Worm (Caenorhabditis elegans) whole organism, early embryonic: ENCODE results near the gene pir-2.

Source experiments
- B0310.2 ChIP-seq: sonication (generic microtip); optimal IDR thresholded peaks from 2 replicates; lab custom pipeline; 2016; ENCODE audit warnings: mild to moderate bottlenecking, missing genetic modification characterization, missing compliant biosample characterization
- aly-1 ChIP-seq: sonication (generic microtip); optimal IDR thresholded peaks from 2 replicates; lab custom pipeline; 2016; ENCODE audit warnings: missing genetic modification characterization, missing compliant biosample characterization
- ama-1 ChIP-seq: fragments of 150-350 bp; optimal IDR thresholded peaks from 2 replicates; lab custom pipeline; 2014
- ceh-13 ChIP-seq: fragments of 200-800 bp; sonication (Bioruptor generic); optimal IDR thresholded peaks from 2 replicates; lab custom pipeline; 2018; ENCODE audit warnings: mild to moderate bottlenecking, missing genetic modification characterization, missing compliant biosample characterization
- ceh-36 ChIP-seq: sonication (generic microtip); optimal IDR thresholded peaks from 2 replicates; lab custom pipeline; 2016; ENCODE audit warnings: missing genetic modification characterization, inconsistent platforms, missing compliant biosample characterization
- hmbx-1 ChIP-seq: sonication (generic microtip); optimal IDR thresholded peaks from 2 replicates; lab custom pipeline; 2016; ENCODE audit warnings: mild to moderate bottlenecking, missing genetic modification characterization, missing compliant biosample characterization
- hmg-4 ChIP-seq: fragments of 200-800 bp; sonication (Bioruptor generic); optimal IDR thresholded peaks from 2 replicates; lab custom pipeline; 2018; ENCODE audit warnings: mild to moderate bottlenecking, missing genetic modification characterization, missing compliant biosample characterization
- hnd-1 ChIP-seq: sonication (generic microtip); optimal IDR thresholded peaks from 2 replicates; lab custom pipeline; 2016; ENCODE audit warnings: missing genetic modification characterization, missing compliant biosample characterization
- pes-1 ChIP-seq: fragments of 200-800 bp; sonication (Bioruptor generic); IDR thresholded peaks from 2 replicates; pipeline ENCODE4 v1.3.6; 2022; ENCODE audit warnings: missing genetic modification reagents, missing genetic modification characterization, missing compliant biosample characterization
- scrt-1 ChIP-seq: fragments of 200-800 bp; sonication (Bioruptor generic); IDR thresholded peaks from 2 replicates; pipeline ENCODE4 v1.3.6; 2022; ENCODE audit warnings: missing genetic modification characterization, missing compliant biosample characterization
- sea-1 ChIP-seq: fragments of 200-800 bp; sonication (Bioruptor generic); conservative IDR thresholded peaks from 2 replicates; pipeline ENCODE4 v1.3.6; 2022; ENCODE audit warnings: missing genetic modification characterization, missing compliant biosample characterization
- tbx-11 ChIP-seq: fragments of 200-800 bp; sonication (Bioruptor generic); IDR thresholded peaks from 2 replicates; pipeline ENCODE4 v1.3.6; 2022; ENCODE audit warnings: missing genetic modification characterization, missing compliant biosample characterization
- tbx-37 ChIP-seq: fragments of 200-800 bp; sonication (Bioruptor generic); conservative IDR thresholded peaks from 2 replicates; pipeline ENCODE4 v1.3.6; 2022; ENCODE audit warnings: missing genetic modification reagents, missing genetic modification characterization, missing compliant biosample characterization
- tra-4 ChIP-seq: sonication (generic microtip); optimal IDR thresholded peaks from 2 replicates; lab custom pipeline; 2017; ENCODE audit warnings: missing genetic modification characterization, missing compliant biosample characterization

The pir-2 gene

DNA sequence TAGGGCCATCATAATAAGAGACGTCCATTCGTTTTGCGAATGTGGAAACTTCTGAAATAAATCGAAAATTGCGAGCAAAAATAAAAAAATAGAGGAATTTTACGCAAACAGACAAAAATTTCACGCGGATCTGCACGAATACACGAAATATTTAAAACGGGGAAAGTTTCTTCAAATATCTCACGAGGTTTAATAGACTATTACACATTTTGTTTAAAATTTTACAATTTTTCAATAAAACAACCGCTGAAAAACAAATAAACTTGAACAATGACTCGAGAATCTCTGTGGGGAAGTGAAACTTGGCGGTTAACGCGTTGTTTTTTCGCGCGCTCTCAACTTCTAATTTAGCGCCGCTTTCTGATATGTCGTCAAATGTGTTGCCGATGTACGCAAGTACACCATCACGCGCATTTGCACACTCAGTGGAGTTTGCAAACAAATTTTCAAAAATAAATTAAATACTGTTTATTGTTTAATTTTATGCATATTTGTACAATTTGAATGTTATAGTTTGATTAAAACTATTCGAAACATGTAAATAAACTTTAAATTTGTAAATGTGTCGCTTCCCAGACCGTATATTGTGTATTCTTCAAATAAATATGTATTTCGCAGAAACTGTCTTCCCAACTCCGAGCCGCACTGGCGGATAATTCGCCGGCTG lies 50.2 kb downstream of the pir-2 start, which contains the start of the genes gpr-2 and rgr-1:
Gene gpr-2 (minus strand): TSS at position 51 of the 667 bp plus-strand sequence.
Gene rgr-1 (plus strand): TSS at position 617 of the 667 bp plus-strand sequence.
- no peak for TF ChIP-seq ama-1 (lab: Kevin White, UChicago)
- TF ChIP-seq hnd-1, result no peak
- TF ChIP-seq tbx-11 (GFP tag; lab: Robert Waterston, UW), result no peak
- no peak for TF ChIP-seq B0310.2
- no peak for TF ChIP-seq ceh-36 (tag; lab: Kevin White, UChicago)
- TF ChIP-seq hmg-4 (GFP tag; lab: Kevin White, UChicago), result no peak
- no peak for TF ChIP-seq ceh-13 (GFP tag; lab: Kevin White, UChicago)
- TF ChIP-seq pes-1 (GFP tag; lab: Robert Waterston, UW), result no peak
- no peak for TF ChIP-seq tra-4 (tag; lab: Kevin White, UChicago)
- no peak for TF ChIP-seq hmbx-1 (tag; lab: Kevin White, UChicago)
- TF ChIP-seq scrt-1 (GFP tag; lab: Robert Waterston, UW), result no peak
- no peak for TF ChIP-seq tbx-37
- no peak for TF ChIP-seq sea-1 (GFP tag; lab: Robert Waterston, UW)
- TF ChIP-seq aly-1, result no peak
